Fruit fly (Drosophila melanogaster): ENCODE measurements around the gene yellow-c.
A peak's percentile ranks its signal among the peaks of the same experiment; 100 is the strongest.

yellow-c gene

dm6 chr2L:15009703-15010102 lies 25.5 kb upstream of the yellow-c start, which contains the start of the genes THG and Rnmt (continued):
- peak; percentile 74 for TF ChIP-seq nerfin-2 (GFP tag; IDR thresholded peaks at IDR 0.05; ENCODE audit: partially characterized antibody)
- peak; percentile 61 for TF ChIP-seq stc (GFP tag; IDR thresholded peaks at IDR 0.05)
- TF ChIP-seq CG32772 (GFP tag; IDR thresholded peaks at IDR 0.05): peak; percentile 76
- TF ChIP-seq seq (GFP tag; IDR thresholded peaks at IDR 0.05): peak; percentile 49; the same call in 1 of the 2 replicates
- no peak for TF ChIP-seq CG10321 (GFP tag; IDR thresholded peaks at IDR 0.05)
- peak; percentile 6 for TF ChIP-seq mirr (GFP tag; optimal IDR thresholded peaks at IDR 0.05)
- peak; percentile 63 for TF ChIP-seq CG4854 (GFP tag; optimal IDR thresholded peaks at IDR 0.05)
- TF ChIP-seq CG1647 (GFP tag; optimal IDR thresholded peaks at IDR 0.05): peak; percentile 54
- no peak for TF ChIP-seq pita (GFP tag; optimal IDR thresholded peaks at IDR 0.05)
- TF ChIP-seq C15 (GFP tag; IDR thresholded peaks at IDR 0.05): peak; percentile 60; the same call in 1 of the 3 replicates
- TF ChIP-seq CG7786 (GFP tag; optimal IDR thresholded peaks at IDR 0.05): peak; percentile 50
- TF ChIP-seq BEAF-32 (GFP tag; optimal IDR thresholded peaks at IDR 0.05): peak; percentile 84
- peak; percentile 7 for TF ChIP-seq CG10431 (GFP tag; optimal IDR thresholded peaks at IDR 0.05)
- TF ChIP-seq ro (GFP tag; IDR thresholded peaks at IDR 0.05): peak; percentile 36; the same call in 1 of the 2 replicates
- peak; percentile 57 for TF ChIP-seq jing (GFP tag; optimal IDR thresholded peaks at IDR 0.05)
- TF ChIP-seq H15 (GFP tag; IDR thresholded peaks at IDR 0.05): peak; percentile 83
- no peak for TF ChIP-seq D (optimal IDR thresholded peaks at IDR 0.05)
- TF ChIP-seq D (GFP tag; optimal IDR thresholded peaks at IDR 0.05): peak; percentile 48
- peak; percentile 79 for TF ChIP-seq Max (GFP tag; optimal IDR thresholded peaks at IDR 0.05)
- peak; percentile 82 for TF ChIP-seq CG15601 (tag; optimal IDR thresholded peaks at IDR 0.05)
- TF ChIP-seq CG2678 (tag; optimal IDR thresholded peaks at IDR 0.05): peak; percentile 81
- TF ChIP-seq Xrp1 (GFP tag; IDR thresholded peaks at IDR 0.05): peak; percentile 89
- peak; percentile 69 for TF ChIP-seq dmrt99B (tag; optimal IDR thresholded peaks at IDR 0.05)
- no peak for TF ChIP-seq zf30C (GFP tag; optimal IDR thresholded peaks at IDR 0.05)
- peak; percentile 95 for TF ChIP-seq Med (GFP tag)
- TF ChIP-seq CG2116 (GFP tag; optimal IDR thresholded peaks at IDR 0.05): peak; percentile 84
- peak; percentile 54 for TF ChIP-seq Abd-B (GFP tag; optimal IDR thresholded peaks at IDR 0.05)
- peak in 1 of 3 experiments; percentile 85 for TF ChIP-seq lola (GFP tag; optimal IDR thresholded peaks at IDR 0.05)
- TF ChIP-seq schlank (tag; optimal IDR thresholded peaks at IDR 0.05): no peak
- TF ChIP-seq E2f1 (GFP tag; IDR thresholded peaks at IDR 0.05): peak; percentile 82
- no peak for TF ChIP-seq Neu2 (GFP tag; optimal IDR thresholded peaks at IDR 0.05; ENCODE audit: borderline replicate concordance)
- TF ChIP-seq bsh (GFP tag; optimal IDR thresholded peaks at IDR 0.05): peak in 1 of 2 experiments; percentile 86
- TF ChIP-seq CG14441 (GFP tag; IDR thresholded peaks at IDR 0.05): peak; percentile 86
- TF ChIP-seq CG13296 (GFP tag; optimal IDR thresholded peaks at IDR 0.05): peak; percentile 68
- peak; percentile 51; the same call in 1 of the 3 replicates for TF ChIP-seq CG11560 (tag; IDR thresholded peaks at IDR 0.05)
- TF ChIP-seq tio (GFP tag; optimal IDR thresholded peaks at IDR 0.05): no peak
- TF ChIP-seq CG5245 (GFP tag; optimal IDR thresholded peaks at IDR 0.05): peak; percentile 59
- TF ChIP-seq Spps (tag; optimal IDR thresholded peaks at IDR 0.05): peak; percentile 62
- TF ChIP-seq Gsc (GFP tag; IDR thresholded peaks at IDR 0.05): no peak
- peak; percentile 55 for TF ChIP-seq Antp (GFP tag; optimal IDR thresholded peaks at IDR 0.05)
- no peak for TF ChIP-seq Doc2 (GFP tag; IDR thresholded peaks at IDR 0.05)
- TF ChIP-seq CG17912 (GFP tag; optimal IDR thresholded peaks at IDR 0.05): peak; percentile 2
- no peak for TF ChIP-seq ac (GFP tag; optimal IDR thresholded peaks at IDR 0.05)
- TF ChIP-seq CG1792 (GFP tag; optimal IDR thresholded peaks at IDR 0.05): peak; percentile 26
- peak; percentile 74 for TF ChIP-seq CG3281 (GFP tag; optimal IDR thresholded peaks at IDR 0.05)
- TF ChIP-seq CG10274 (GFP tag; optimal IDR thresholded peaks at IDR 0.05): no peak
- TF ChIP-seq nmo (GFP tag; optimal IDR thresholded peaks at IDR 0.05): peak; percentile 85
- peak; percentile 29 for TF ChIP-seq repo (GFP tag; optimal IDR thresholded peaks at IDR 0.05)
- TF ChIP-seq Dip3 (GFP tag; optimal IDR thresholded peaks at IDR 0.05): peak; percentile 60
- peak; percentile 72 for TF ChIP-seq CG10147 (GFP tag; optimal IDR thresholded peaks at IDR 0.05)
- TF ChIP-seq CG17359 (tag; optimal IDR thresholded peaks at IDR 0.05): peak; percentile 72

All from whole organism, embryonic.